Worm (Caenorhabditis elegans) whole organism, L3 larva: ENCODE data around the gene Y54G2A.32.

ENCODE experiments used
- aly-2 ChIP-seq: fragments of 150-350 bp; optimal IDR thresholded peaks from 2 replicates; lab custom pipeline; 2014; ENCODE audit warnings: missing biosample characterization, missing genetic modification characterization
- ceh-16 ChIP-seq: sonication (generic microtip); optimal IDR thresholded peaks from 2 replicates; lab custom pipeline; 2017; ENCODE audit warnings: missing biosample characterization, missing genetic modification characterization
- ceh-28 ChIP-seq: fragments of 150-350 bp; optimal IDR thresholded peaks from 2 replicates; lab custom pipeline; 2014; ENCODE audit warnings: missing biosample characterization, missing genetic modification reagents, missing genetic modification characterization
- daf-12 ChIP-seq: fragments of 150-350 bp; optimal IDR thresholded peaks from 2 replicates; lab custom pipeline; 2014; ENCODE audit warnings: missing biosample characterization, missing genetic modification reagents, missing genetic modification characterization
- elt-2 ChIP-seq: sonication (generic microtip); optimal IDR thresholded peaks from 2 replicates; lab custom pipeline; 2016; ENCODE audit warnings: missing genetic modification reagents, mild to moderate bottlenecking, missing genetic modification characterization, missing compliant biosample characterization
- elt-3 ChIP-seq, 3 experiments: fragments of 150-350 bp in 1 of 3; sonication (generic microtip) in 2 of 3; optimal IDR thresholded peaks; 2 replicates in 2 of 3; 4 replicates in 1 of 3; lab custom pipeline; 2014 to 2017; ENCODE audit warnings: missing biosample characterization in 3 of 3, missing genetic modification characterization in 3 of 3
- fkh-2 ChIP-seq: fragments of 150-350 bp; optimal IDR thresholded peaks from 2 replicates; lab custom pipeline; 2014; ENCODE audit warnings: missing biosample characterization, missing genetic modification reagents, missing genetic modification characterization
- fos-1 ChIP-seq: fragments of 150-350 bp; optimal IDR thresholded peaks from 2 replicates; lab custom pipeline; 2014; ENCODE audit warnings: missing biosample characterization, missing genetic modification characterization
- hmg-11 ChIP-seq: sonication (generic microtip); optimal IDR thresholded peaks from 2 replicates; lab custom pipeline; 2016; ENCODE audit warnings: missing genetic modification characterization, missing compliant biosample characterization
- lin-15B ChIP-seq: fragments of 150-350 bp; optimal IDR thresholded peaks from 2 replicates; lab custom pipeline; 2014; ENCODE audit warnings: missing biosample characterization, missing genetic modification characterization
- lin-39 ChIP-seq: fragments of 150-350 bp; optimal IDR thresholded peaks from 2 replicates; lab custom pipeline; 2018; ENCODE audit warnings: missing biosample characterization, missing genetic modification reagents, missing genetic modification characterization
- lsy-12 ChIP-seq: sonication (generic microtip); optimal IDR thresholded peaks from 2 replicates; lab custom pipeline; 2016; ENCODE audit warnings: mild to moderate bottlenecking, missing genetic modification characterization, missing compliant biosample characterization
- mml-1 ChIP-seq: fragments of 150-350 bp; sonication (generic microtip); optimal IDR thresholded peaks from 3 replicates; lab custom pipeline; 2014; ENCODE audit warnings: missing biosample characterization, missing genetic modification characterization
- nfya-1 ChIP-seq: sonication (generic microtip); optimal IDR thresholded peaks from 2 replicates; lab custom pipeline; 2017; ENCODE audit warnings: missing genetic modification characterization, mild to moderate bottlenecking, missing compliant biosample characterization, antibody characterized with exemption, moderate library complexity; ENCODE audit not compliant: insufficient read depth
- nhr-12 ChIP-seq: fragments of 150-350 bp; optimal IDR thresholded peaks from 2 replicates; lab custom pipeline; 2014; ENCODE audit warnings: missing biosample characterization, missing genetic modification characterization
- nhr-23 ChIP-seq: fragments of 150-350 bp; optimal IDR thresholded peaks from 2 replicates; lab custom pipeline; 2014; ENCODE audit warnings: missing biosample characterization, missing genetic modification reagents, missing genetic modification characterization
- nhr-237 ChIP-seq: fragments of 150-350 bp; optimal IDR thresholded peaks from 2 replicates; lab custom pipeline; 2014; ENCODE audit warnings: missing biosample characterization, missing genetic modification characterization
- nhr-25 ChIP-seq: sonication (generic microtip); optimal IDR thresholded peaks from 2 replicates; lab custom pipeline; 2017; ENCODE audit warnings: missing biosample characterization, missing genetic modification characterization
- nhr-28 ChIP-seq: fragments of 150-350 bp; optimal IDR thresholded peaks from 2 replicates; lab custom pipeline; 2014; ENCODE audit warnings: missing biosample characterization, missing genetic modification characterization
- nhr-43 ChIP-seq: sonication (generic microtip); optimal IDR thresholded peaks from 2 replicates; lab custom pipeline; 2016; ENCODE audit warnings: mild to moderate bottlenecking, missing genetic modification characterization, missing compliant biosample characterization; ENCODE audit not compliant: poor library complexity, severe bottlenecking
- nhr-67 ChIP-seq: fragments of 150-350 bp; optimal IDR thresholded peaks from 2 replicates; lab custom pipeline; 2014; ENCODE audit warnings: missing biosample characterization, missing genetic modification characterization
- nhr-76 ChIP-seq: fragments of 150-350 bp; sonication (generic microtip); optimal IDR thresholded peaks from 5 replicates; lab custom pipeline; 2014; ENCODE audit warnings: missing biosample characterization, missing genetic modification characterization
- pha-4 ChIP-seq: fragments of 150-350 bp; optimal IDR thresholded peaks from 2 replicates; lab custom pipeline; 2014; ENCODE audit warnings: missing biosample characterization, missing genetic modification reagents, missing genetic modification characterization
- pqm-1 ChIP-seq: fragments of 150-350 bp; optimal IDR thresholded peaks from 2 replicates; lab custom pipeline; 2017; ENCODE audit warnings: missing biosample characterization, missing genetic modification characterization, inconsistent platforms
- skn-1 ChIP-seq: fragments of 150-350 bp; optimal IDR thresholded peaks from 2 replicates; lab custom pipeline; 2014; ENCODE audit warnings: missing biosample characterization, missing genetic modification characterization
- snpc-4 ChIP-seq: fragments of 150-350 bp; optimal IDR thresholded peaks from 2 replicates; lab custom pipeline; 2014; ENCODE audit warnings: missing biosample characterization, missing genetic modification characterization
- tbx-2 ChIP-seq: sonication (generic microtip); optimal IDR thresholded peaks from 2 replicates; lab custom pipeline; 2016; ENCODE audit warnings: mild to moderate bottlenecking, missing genetic modification characterization, missing compliant biosample characterization
- unc-62 ChIP-seq: fragments of 150-350 bp; sonication (generic microtip); optimal IDR thresholded peaks from 4 replicates; lab custom pipeline; 2014; ENCODE audit warnings: missing biosample characterization, missing genetic modification reagents, missing genetic modification characterization
- zag-1 ChIP-seq: fragments of 150-350 bp; optimal IDR thresholded peaks from 2 replicates; lab custom pipeline; 2014; ENCODE audit warnings: missing biosample characterization, missing genetic modification characterization
- ztf-11 ChIP-seq: fragments of 150-350 bp; optimal IDR thresholded peaks from 2 replicates; lab custom pipeline; 2014; ENCODE audit warnings: missing biosample characterization, missing genetic modification characterization
- ztf-4 ChIP-seq: fragments of 150-350 bp; optimal IDR thresholded peaks from 2 replicates; lab custom pipeline; 2014; ENCODE audit warnings: missing biosample characterization, missing genetic modification characterization

Y54G2A.32 gene

DNA sequence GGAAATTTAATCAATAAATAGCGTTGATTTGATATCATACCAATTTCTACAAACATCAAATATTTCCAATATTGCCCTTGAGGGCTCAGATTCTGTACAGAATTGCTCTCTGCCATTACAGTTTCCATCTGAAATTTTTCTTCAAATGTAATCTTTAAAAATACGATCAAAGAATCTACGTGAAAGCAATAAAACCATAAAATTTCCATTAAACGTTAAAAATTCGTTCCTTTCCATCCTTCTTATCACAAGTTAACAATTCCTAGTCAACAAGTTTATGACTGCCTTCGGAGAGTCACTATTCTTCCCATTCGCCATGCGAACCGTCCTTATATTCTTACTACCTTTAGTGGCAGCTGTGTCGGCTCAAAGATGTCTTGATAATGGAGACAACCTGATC lies 31.6 kb downstream of the Y54G2A.32 start, which contains the start of gene clec-82:
Gene clec-82, plus strand, starts transcription at position 301 of the 400 bp plus-strand sequence.
- no peak for TF ChIP-seq lin-15B
- no peak for TF ChIP-seq elt-3 (tag; optimal IDR thresholded peaks at IDR 0.05; lab: Kevin White, UChicago)
- TF ChIP-seq pqm-1, result no peak
- TF ChIP-seq fkh-2 (tag; lab: Kevin White, UChicago), result no peak
- no peak for TF ChIP-seq zag-1 (tag; lab: Kevin White, UChicago)
- no peak for TF ChIP-seq ceh-16 (tag; lab: Kevin White, UChicago)
- TF ChIP-seq unc-62 (GFP tag; lab: Kevin White, UChicago), result no peak
- TF ChIP-seq nhr-67 (tag; lab: Kevin White, UChicago), result no peak
- no peak for TF ChIP-seq nhr-237 (tag; lab: Kevin White, UChicago)
- TF ChIP-seq ztf-4 (tag; lab: Kevin White, UChicago), result no peak
- TF ChIP-seq nhr-76 (tag; lab: Kevin White, UChicago), result no peak
- TF ChIP-seq daf-12 (tag; lab: Kevin White, UChicago), result no peak
- no peak for TF ChIP-seq lsy-12 (tag; lab: Kevin White, UChicago)

- no peak for TF ChIP-seq zag-1 (tag; lab: Kevin White, UChicago)
- TF ChIP-seq elt-2 (tag; lab: Kevin White, UChicago), result peak; percentile 19
These were observed 34.6 kb downstream of the Y54G2A.32 start, which contains the start of gene Y54G2A.7 for ce11 chrIV:2838308-2838707. TSS of gene Y54G2A.7 (plus strand) at chrIV:2838608.

DNA sequence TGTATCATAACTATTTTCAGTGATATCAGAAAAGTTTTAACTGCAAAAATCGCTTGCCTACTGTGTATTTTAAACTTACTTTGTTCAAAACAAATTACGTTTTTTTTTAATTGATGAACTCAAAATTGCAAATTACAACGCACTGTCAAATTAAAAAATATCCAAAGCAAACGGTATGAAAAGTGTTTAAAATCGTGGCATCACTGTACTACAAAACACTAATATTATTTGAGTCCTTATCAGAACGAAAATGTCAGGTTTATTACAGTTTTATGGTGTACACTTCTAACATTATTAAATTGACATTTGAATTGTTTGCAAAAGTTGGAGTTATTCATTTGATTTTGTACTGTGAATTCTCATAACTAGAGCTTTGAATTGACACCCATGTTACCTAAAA lies 37.5 kb downstream of the Y54G2A.32 start, which contains the start of gene clec-83:
Gene clec-83, minus strand, starts transcription at position 213 of the 400 bp plus-strand sequence.
- TF ChIP-seq pha-4 (tag; lab: Kevin White, UChicago) (peak; percentile 28), nhr-12 (tag; lab: Kevin White, UChicago) (no peak), ztf-4 (tag; lab: Kevin White, UChicago) (no peak), lin-15B (no peak), nhr-28 (tag; lab: Kevin White, UChicago) (no peak), pqm-1 (peak; percentile 27), elt-2 (tag; lab: Kevin White, UChicago) (peak; percentile 55)

- peak; percentile 2 for TF ChIP-seq elt-2 (tag; lab: Kevin White, UChicago)
- TF ChIP-seq skn-1 (tag; lab: Kevin White, UChicago), result no peak
These were observed 38.4 kb downstream of the Y54G2A.32 start, which contains the start of gene clec-84 for ce11 chrIV:2842162-2842561. TSS of gene clec-84 (plus strand) at chrIV:2842462.

- TF ChIP-seq pqm-1 (no peak), mml-1 (no peak), fos-1 (no peak), hmg-11 (tag; lab: Kevin White, UChicago) (no peak), nhr-67 (tag; lab: Kevin White, UChicago) (no peak), aly-2 (no peak), ceh-28 (tag; lab: Kevin White, UChicago) (no peak), ztf-4 (tag; lab: Kevin White, UChicago) (no peak), pha-4 (tag; lab: Kevin White, UChicago) (no peak), elt-3 (tag; optimal IDR thresholded peaks at IDR 0.05; lab: Kevin White, UChicago) (no peak), lin-15B (no peak)
These were observed 40.1 kb downstream of the Y54G2A.32 start, which contains the start of gene Y54G2A.15 for ce11 chrIV:2843882-2844281. TSS of gene Y54G2A.15 (minus strand) at chrIV:2843982.

ce11 chrIV:2846264-2846663 lies 42.5 kb downstream of the Y54G2A.32 start, which contains the start of gene Y54G2A.40:
TSS of gene Y54G2A.40 (plus strand) at chrIV:2846476.
- TF ChIP-seq pha-4 (tag; lab: Kevin White, UChicago) (peak; percentile 98), elt-2 (tag; lab: Kevin White, UChicago) (peak; percentile 9), lin-15B (peak; percentile 36), zag-1 (tag; lab: Kevin White, UChicago) (no peak), nhr-25 (tag; lab: Kevin White, UChicago) (no peak), tbx-2 (tag; lab: Kevin White, UChicago) (no peak)

- TF ChIP-seq nhr-23 (tag; lab: Kevin White, UChicago) (no peak), elt-3 (tag; optimal IDR thresholded peaks at IDR 0.05; lab: Kevin White, UChicago) (no peak), lin-39 (tag; lab: Kevin White, UChicago) (no peak), nhr-12 (tag; lab: Kevin White, UChicago) (no peak), skn-1 (tag; lab: Kevin White, UChicago) (no peak), nhr-28 (tag; lab: Kevin White, UChicago) (no peak), ztf-11 (tag; lab: Kevin White, UChicago) (no peak), ceh-16 (tag; lab: Kevin White, UChicago) (no peak), ceh-28 (tag; lab: Kevin White, UChicago) (no peak), ztf-4 (tag; lab: Kevin White, UChicago) (no peak), snpc-4 (tag; lab: Kevin White, UChicago) (no peak), nhr-76 (tag; lab: Kevin White, UChicago) (no peak), nfya-1 (tag; lab: Kevin White, UChicago) (no peak), zag-1 (tag; lab: Kevin White, UChicago) (no peak), elt-2 (tag; lab: Kevin White, UChicago) (no peak), nhr-43 (no peak), nhr-67 (tag; lab: Kevin White, UChicago) (no peak)
These were observed 45.5 kb downstream of the Y54G2A.32 start for ce11 chrIV:2849269-2849668.
